Worm (Caenorhabditis elegans): ENCODE results near the gene fbxa-47.

ce11 chrIII:2255522-2255921 is 23.3 kb upstream of the fbxa-47 start, which contains the start of gene fbxa-71:
- TF ChIP-seq him-1 (tag; optimal IDR thresholded peaks at IDR 0.05) (no peak), W03F9.2 (tag; optimal IDR thresholded peaks at IDR 0.05) (no peak), dao-5 (tag; optimal IDR thresholded peaks at IDR 0.05) (no peak)
